Worm (Caenorhabditis elegans) whole organism, mixed stage, embryonic: Measurements from ENCODE around the gene tag-280.

ENCODE experiments used
- ceh-83 ChIP-seq: fragments of 200-800 bp; sonication (Bioruptor generic); optimal IDR thresholded peaks from 2 replicates; lab custom pipeline; 2018; ENCODE audit warnings: mild to moderate bottlenecking, missing genetic modification characterization, missing compliant biosample characterization
- cnd-1 ChIP-seq: fragments of 200-800 bp; sonication (Bioruptor generic); optimal IDR thresholded peaks from 2 replicates; lab custom pipeline; 2018; ENCODE audit warnings: mild to moderate bottlenecking, missing genetic modification characterization, missing compliant biosample characterization
- elt-1 ChIP-seq: sonication (generic microtip); optimal IDR thresholded peaks from 2 replicates; lab custom pipeline; 2017; ENCODE audit warnings: missing genetic modification characterization, mild to moderate bottlenecking, missing compliant biosample characterization, antibody characterized with exemption, moderate library complexity, borderline replicate concordance; ENCODE audit not compliant: insufficient read depth
- elt-3 ChIP-seq: fragments of 150-350 bp; optimal IDR thresholded peaks from 2 replicates; lab custom pipeline; 2014; ENCODE audit warnings: missing biosample characterization, missing genetic modification characterization
- lin-13 ChIP-seq: fragments of 150-350 bp; optimal IDR thresholded peaks from 2 replicates; lab custom pipeline; 2014; ENCODE audit warnings: missing biosample characterization, missing genetic modification characterization
- lin-32 ChIP-seq: fragments of 200-800 bp; sonication (Bioruptor generic); optimal IDR thresholded peaks from 2 replicates; lab custom pipeline; 2018; ENCODE audit warnings: mild to moderate bottlenecking, missing genetic modification characterization, missing compliant biosample characterization
- lsy-2 ChIP-seq: fragments of 150-350 bp; optimal IDR thresholded peaks from 2 replicates; lab custom pipeline; 2014; ENCODE audit warnings: missing biosample characterization, missing genetic modification characterization
- mab-5 ChIP-seq: fragments of 150-350 bp; optimal IDR thresholded peaks from 2 replicates; lab custom pipeline; 2014; ENCODE audit warnings: missing biosample characterization, missing genetic modification characterization
- mep-1 ChIP-seq: fragments of 150-350 bp; optimal IDR thresholded peaks from 2 replicates; lab custom pipeline; 2017; ENCODE audit warnings: missing biosample characterization, missing genetic modification reagents, missing genetic modification characterization, inconsistent platforms
- nhr-12 ChIP-seq: fragments of 150-350 bp; optimal IDR thresholded peaks from 2 replicates; lab custom pipeline; 2014; ENCODE audit warnings: missing biosample characterization, missing genetic modification characterization
- nhr-237 ChIP-seq: fragments of 150-350 bp; optimal IDR thresholded peaks from 2 replicates; lab custom pipeline; 2014; ENCODE audit warnings: missing biosample characterization, missing genetic modification characterization
- nhr-76 ChIP-seq: sonication (generic microtip); optimal IDR thresholded peaks from 2 replicates; lab custom pipeline; 2017; ENCODE audit warnings: missing biosample characterization, missing genetic modification characterization
- unc-39 ChIP-seq: fragments of 150-350 bp; optimal IDR thresholded peaks from 2 replicates; lab custom pipeline; 2014; ENCODE audit warnings: missing biosample characterization, missing genetic modification characterization

ce11 chrII:12444679-12445376, 15.6 kb upstream of the tag-280 start, which contains the start of the genes W05H5.1 and pitr-6:
- no peak for TF ChIP-seq nhr-237
- TF ChIP-seq ceh-83 = no peak
- TF ChIP-seq nhr-12 = no peak
- no peak for TF ChIP-seq mep-1
- no peak for TF ChIP-seq elt-3 (tag; lab: Kevin White, UChicago)
- TF ChIP-seq lin-13 (tag; lab: Kevin White, UChicago) = no peak
- TF ChIP-seq unc-39 (tag; lab: Kevin White, UChicago) = no peak
- no peak for TF ChIP-seq nhr-76 (tag; lab: Kevin White, UChicago)
- TF ChIP-seq mab-5 = no peak
- no peak for TF ChIP-seq lsy-2
- no peak for TF ChIP-seq cnd-1 (tag; lab: Kevin White, UChicago)
- no peak for TF ChIP-seq lin-32 (GFP tag; lab: Kevin White, UChicago)
- no peak for TF ChIP-seq elt-1 (tag; lab: Kevin White, UChicago)
